Worm (Caenorhabditis elegans) whole organism, L2 larva: Measurements from ENCODE around the gene asg-2.

Experiments used
- C34F6.9 ChIP-seq: fragments of 150-350 bp; optimal IDR thresholded peaks from 2 replicates; lab custom pipeline; 2014; ENCODE audit warnings: missing biosample characterization, missing genetic modification characterization
- aly-2 ChIP-seq: fragments of 150-350 bp; optimal IDR thresholded peaks from 2 replicates; lab custom pipeline; 2014; ENCODE audit warnings: missing biosample characterization, missing genetic modification characterization
- dmd-4 ChIP-seq: sonication (generic microtip); optimal IDR thresholded peaks from 2 replicates; lab custom pipeline; 2017; ENCODE audit warnings: missing biosample characterization, missing genetic modification characterization
- egl-27 ChIP-seq: sonication (generic microtip); optimal IDR thresholded peaks from 3 replicates; lab custom pipeline; 2017; ENCODE audit warnings: missing biosample characterization, missing genetic modification reagents, missing genetic modification characterization
- elt-1 ChIP-seq: fragments of 150-350 bp; optimal IDR thresholded peaks from 2 replicates; lab custom pipeline; 2014; ENCODE audit warnings: missing biosample characterization, missing genetic modification characterization
- lin-13 ChIP-seq: fragments of 150-350 bp; optimal IDR thresholded peaks from 2 replicates; lab custom pipeline; 2014; ENCODE audit warnings: missing biosample characterization, missing genetic modification reagents, missing genetic modification characterization
- nhr-11 ChIP-seq: fragments of 150-350 bp; optimal IDR thresholded peaks from 2 replicates; lab custom pipeline; 2014; ENCODE audit warnings: missing biosample characterization, missing genetic modification characterization
- nhr-237 ChIP-seq: fragments of 150-350 bp; optimal IDR thresholded peaks from 2 replicates; lab custom pipeline; 2014; ENCODE audit warnings: missing biosample characterization, missing genetic modification characterization
- nhr-77 ChIP-seq: fragments of 150-350 bp; optimal IDR thresholded peaks from 2 replicates; lab custom pipeline; 2014; ENCODE audit warnings: missing biosample characterization, missing genetic modification characterization
- skn-1 ChIP-seq: sonication (generic microtip); optimal IDR thresholded peaks from 2 replicates; lab custom pipeline; 2017; ENCODE audit warnings: missing biosample characterization, missing genetic modification characterization
- snpc-4 ChIP-seq: fragments of 150-350 bp; optimal IDR thresholded peaks from 2 replicates; lab custom pipeline; 2014; ENCODE audit warnings: missing biosample characterization, missing genetic modification characterization
- unc-39 ChIP-seq: fragments of 150-350 bp; optimal IDR thresholded peaks from 2 replicates; lab custom pipeline; 2014; ENCODE audit warnings: missing biosample characterization, missing genetic modification characterization
- unc-62 ChIP-seq: fragments of 150-350 bp; optimal IDR thresholded peaks from 2 replicates; lab custom pipeline; 2014; ENCODE audit warnings: missing biosample characterization, missing genetic modification reagents, missing genetic modification characterization
- ztf-11 ChIP-seq: sonication (generic microtip); optimal IDR thresholded peaks from 2 replicates; lab custom pipeline; 2017; ENCODE audit warnings: missing biosample characterization, missing genetic modification characterization

- TF ChIP-seq skn-1 (tag; lab: Kevin White, UChicago) (no peak), nhr-11 (tag; lab: Kevin White, UChicago) (no peak), snpc-4 (tag; lab: Kevin White, UChicago) (no peak), unc-62 (no peak), ztf-11 (tag; lab: Kevin White, UChicago) (no peak), nhr-237 (tag; lab: Kevin White, UChicago) (no peak), elt-1 (tag; lab: Kevin White, UChicago) (no peak), nhr-77 (tag; lab: Kevin White, UChicago) (no peak), egl-27 (tag; lab: Kevin White, UChicago) (no peak), unc-39 (no peak), aly-2 (tag; lab: Kevin White, UChicago) (no peak), C34F6.9 (tag; lab: Kevin White, UChicago) (no peak), dmd-4 (tag; lab: Kevin White, UChicago) (no peak), lin-13 (GFP tag; lab: Kevin White, UChicago) (no peak)
Observed at ce11 chrX:6875273-6875672, 34.2 kb downstream of the asg-2 start.
